Fruit fly (Drosophila melanogaster) whole organism, embryonic: Measurements from ENCODE around the gene Acf.

ENCODE experiments used
- CG10147 ChIP-seq: fragments of 200-800 bp; sonication (Bioruptor generic); optimal IDR thresholded peaks from 2 replicates; lab custom pipeline; 2019; ENCODE audit warnings: missing biosample characterization, mild to moderate bottlenecking, missing genetic modification characterization, moderate library complexity
- CG1024 ChIP-seq: fragments of 200-800 bp; sonication (Bioruptor generic); IDR thresholded peaks from 2 replicates; pipeline ENCODE4 v1.3.6; 2022; ENCODE audit warnings: missing biosample characterization, missing genetic modification characterization
- CG10267 ChIP-seq: fragments of 200-800 bp; sonication (Bioruptor generic); optimal IDR thresholded peaks from 2 replicates; lab custom pipeline; 2018; ENCODE audit warnings: missing biosample characterization, mild to moderate bottlenecking, missing genetic modification characterization, moderate library complexity
- CG11696 ChIP-seq: fragments of 200-800 bp; sonication (Bioruptor generic); IDR thresholded peaks from 2 replicates; pipeline ENCODE4 v1.3.6; 2022; ENCODE audit warnings: missing biosample characterization, missing genetic modification characterization
- CG12659 ChIP-seq: fragments of 200-800 bp; sonication (Bioruptor generic); optimal IDR thresholded peaks from 3 replicates; lab custom pipeline; 2017; ENCODE audit warnings: mild to moderate bottlenecking, missing biosample characterization, missing genetic modification reagents, missing genetic modification characterization
- CG15269 ChIP-seq: fragments of 200-800 bp; sonication (Bioruptor generic); optimal IDR thresholded peaks from 2 replicates; lab custom pipeline; 2018; ENCODE audit warnings: missing biosample characterization, mild to moderate bottlenecking, missing genetic modification characterization, moderate library complexity
- CG1647 ChIP-seq: fragments of 200-800 bp; sonication (Bioruptor generic); optimal IDR thresholded peaks from 3 replicates; lab custom pipeline; 2016; ENCODE audit warnings: missing biosample characterization, missing genetic modification characterization
- CG16815 ChIP-seq: fragments of 200-800 bp; sonication (Bioruptor generic); optimal IDR thresholded peaks from 3 replicates; lab custom pipeline; 2017; ENCODE audit warnings: missing biosample characterization, mild to moderate bottlenecking, missing genetic modification characterization
- CG18011 ChIP-seq: fragments of 200-800 bp; sonication (Bioruptor generic); optimal IDR thresholded peaks from 2 replicates; lab custom pipeline; 2017; ENCODE audit warnings: missing biosample characterization, missing genetic modification characterization, mild to moderate bottlenecking, moderate library complexity, missing genotype
- CG18476 ChIP-seq: fragments of 200-800 bp; sonication (Bioruptor generic); optimal IDR thresholded peaks from 2 replicates; lab custom pipeline; 2016; ENCODE audit warnings: missing biosample characterization, mild to moderate bottlenecking, missing genetic modification characterization
- CG2889 ChIP-seq: fragments of 200-800 bp; sonication (Bioruptor generic); IDR thresholded peaks from 3 replicates; pipeline ENCODE4 v1.3.6; 2022; ENCODE audit warnings: missing biosample characterization, missing genetic modification characterization
- CG30403 ChIP-seq: fragments of 200-800 bp; sonication (Bioruptor generic); optimal IDR thresholded peaks from 3 replicates; lab custom pipeline; 2016; ENCODE audit warnings: missing biosample characterization, missing genetic modification characterization
- CG3163 ChIP-seq: fragments of 200-800 bp; sonication (Bioruptor generic); optimal IDR thresholded peaks from 3 replicates; lab custom pipeline; 2016; ENCODE audit warnings: missing biosample characterization, missing genetic modification characterization
- CG34376 ChIP-seq: fragments of 200-800 bp; sonication (Bioruptor generic); optimal IDR thresholded peaks from 2 replicates; lab custom pipeline; 2018; ENCODE audit warnings: missing biosample characterization, mild to moderate bottlenecking, missing genetic modification characterization
- CG4328 ChIP-seq: fragments of 200-800 bp; sonication (Bioruptor generic); optimal IDR thresholded peaks from 3 replicates; lab custom pipeline; 2017; ENCODE audit warnings: missing biosample characterization, missing genetic modification reagents, missing genetic modification characterization
- CG6272 ChIP-seq: fragments of 200-800 bp; sonication (Bioruptor generic); IDR thresholded peaks from 2 replicates; pipeline ENCODE4 v1.3.6; 2022; ENCODE audit warnings: missing biosample characterization, missing genetic modification characterization
- CG7357 ChIP-seq: fragments of 200-800 bp; sonication (Bioruptor generic); IDR thresholded peaks from 3 replicates; pipeline ENCODE4 v1.3.6; 2022; ENCODE audit warnings: missing biosample characterization, missing genetic modification characterization
- CG8089 ChIP-seq: fragments of 200-800 bp; sonication (Bioruptor generic); optimal IDR thresholded peaks from 3 replicates; lab custom pipeline; 2016; ENCODE audit warnings: missing biosample characterization, missing genetic modification characterization
- CG8924 ChIP-seq: fragments of 200-800 bp; optimal IDR thresholded peaks from 3 replicates; lab custom pipeline; 2019; ENCODE audit warnings: missing biosample characterization, mild to moderate bottlenecking, missing genetic modification characterization, moderate library complexity
- Dp ChIP-seq: fragments of 200-800 bp; sonication (Bioruptor generic); optimal IDR thresholded peaks from 2 replicates; lab custom pipeline; 2018; ENCODE audit warnings: missing biosample characterization, mild to moderate bottlenecking, missing genetic modification characterization, moderate library complexity
- GATAe ChIP-seq: fragments of 200-800 bp; sonication (Bioruptor generic); conservative IDR thresholded peaks from 2 replicates; pipeline ENCODE4 v1.3.6; 2022; ENCODE audit warnings: missing biosample characterization, missing genetic modification characterization
- HmgD ChIP-seq: fragments of 200-800 bp; sonication (Bioruptor generic); optimal IDR thresholded peaks from 3 replicates; lab custom pipeline; 2016; ENCODE audit warnings: missing biosample characterization, missing genetic modification characterization
- Jarid2 ChIP-seq: fragments of 200-800 bp; sonication (Bioruptor generic); optimal IDR thresholded peaks from 3 replicates; lab custom pipeline; 2017; ENCODE audit warnings: mild to moderate bottlenecking, missing biosample characterization, missing genetic modification reagents, missing genetic modification characterization
- Kr ChIP-seq: fragments of 200-800 bp; sonication (Bioruptor generic); optimal IDR thresholded peaks from 2 replicates; lab custom pipeline; 2017; ENCODE audit warnings: missing biosample characterization, mild to moderate bottlenecking, missing genetic modification characterization
- Lim3 ChIP-seq: fragments of 200-800 bp; sonication (Bioruptor generic); IDR thresholded peaks from 2 replicates; pipeline ENCODE4 v1.3.6; 2022; ENCODE audit warnings: missing biosample characterization, missing genetic modification characterization
- NC2α ChIP-seq: fragments of 200-800 bp; sonication (Bioruptor generic); optimal IDR thresholded peaks from 2 replicates; lab custom pipeline; 2016; ENCODE audit warnings: missing biosample characterization, missing genetic modification characterization
- Oaz ChIP-seq: fragments of 200-800 bp; sonication (Bioruptor generic); IDR thresholded peaks from 2 replicates; pipeline ENCODE4 v1.3.6; 2022; ENCODE audit warnings: missing biosample characterization, missing genetic modification characterization
- Scr ChIP-seq: fragments of 200-800 bp; sonication (Bioruptor generic); IDR thresholded peaks from 2 replicates; pipeline ENCODE4 v1.3.6; 2022; ENCODE audit warnings: missing biosample characterization, missing genetic modification characterization; ENCODE audit not compliant: partially characterized antibody
- Taf1 ChIP-seq: fragments of 200-800 bp; sonication (Bioruptor generic); IDR thresholded peaks from 2 replicates; pipeline ENCODE4 v1.3.6; 2022; ENCODE audit warnings: missing biosample characterization, missing genetic modification characterization
- br ChIP-seq: fragments of >200 bp; optimal IDR thresholded peaks from 2 replicates; lab custom pipeline; 2017
- bsh ChIP-seq, 2 experiments: fragments of 200-800 bp; sonication (Bioruptor generic); optimal IDR thresholded peaks; 2 replicates each; lab custom pipeline; 2017 to 2018; ENCODE audit warnings: mild to moderate bottlenecking in 2 of 2, missing biosample characterization in 2 of 2, missing genetic modification characterization in 2 of 2, moderate library complexity in 1 of 2
- cg ChIP-seq: fragments of 200-800 bp; sonication (Bioruptor generic); optimal IDR thresholded peaks from 3 replicates; lab custom pipeline; 2019; ENCODE audit warnings: missing biosample characterization, mild to moderate bottlenecking, missing genetic modification characterization, moderate library complexity
- chinmo ChIP-seq: fragments of 200-800 bp; sonication (Bioruptor generic); IDR thresholded peaks from 4 replicates; pipeline ENCODE4 v1.3.6; 2022; ENCODE audit warnings: missing biosample characterization, missing genetic modification characterization; ENCODE audit not compliant: partially characterized antibody
- chn ChIP-seq: fragments of 200-800 bp; sonication (Bioruptor generic); optimal IDR thresholded peaks from 2 replicates; lab custom pipeline; 2016; ENCODE audit warnings: missing biosample characterization, missing genetic modification characterization
- crp ChIP-seq, 2 experiments: fragments of 200-800 bp; sonication (Bioruptor generic); optimal IDR thresholded peaks; 2 replicates in 1 of 2; 3 replicates in 1 of 2; lab custom pipeline; 2017; ENCODE audit warnings: missing biosample characterization in 2 of 2, missing genetic modification characterization in 2 of 2, mild to moderate bottlenecking in 1 of 2, moderate library complexity in 1 of 2
- dan ChIP-seq: fragments of 200-800 bp; sonication (Bioruptor generic); IDR thresholded peaks from 2 replicates; pipeline ENCODE4 v1.3.6; 2022; ENCODE audit warnings: missing biosample characterization, missing genetic modification characterization
- fd3F ChIP-seq: fragments of 200-800 bp; sonication (Bioruptor generic); optimal IDR thresholded peaks from 2 replicates; lab custom pipeline; 2018; ENCODE audit warnings: missing biosample characterization, mild to moderate bottlenecking, missing genetic modification characterization, moderate library complexity
- ind ChIP-seq: fragments of 200-800 bp; sonication (Bioruptor generic); optimal IDR thresholded peaks from 3 replicates; lab custom pipeline; 2016; ENCODE audit warnings: missing biosample characterization, missing genetic modification characterization
- lab ChIP-seq: fragments of 200-800 bp; sonication (Bioruptor generic); optimal IDR thresholded peaks from 3 replicates; lab custom pipeline; 2017; ENCODE audit warnings: missing biosample characterization, missing genetic modification characterization, mild to moderate bottlenecking, moderate library complexity, missing genetic modification reagents
- otp ChIP-seq: fragments of 200-800 bp; sonication (Bioruptor generic); IDR thresholded peaks from 3 replicates; pipeline ENCODE4, ENCODE4 v1.3.6; 2022; ENCODE audit warnings: missing biosample characterization, missing genetic modification characterization
- pan ChIP-seq, 4 experiments: fragments of >200 bp in 3 of 4; fragments of 200-800 bp in 1 of 4; sonication (Bioruptor generic) in 1 of 4; optimal IDR thresholded peaks in 3 of 4; IDR thresholded peaks in 1 of 4; 2 replicates each; pipeline versions ENCODE4 v1.3.6 to Lab custom; 2017 to 2022; ENCODE audit warnings: missing biosample characterization in 2 of 4, missing genetic modification characterization in 2 of 4, mixed read lengths in 1 of 4
- peb ChIP-seq: fragments of 200-800 bp; sonication (Bioruptor generic); IDR thresholded peaks from 2 replicates; pipeline ENCODE4 v1.3.6; 2022; ENCODE audit warnings: missing biosample characterization, missing genetic modification characterization
- phol ChIP-seq: fragments of 200-800 bp; sonication (Bioruptor generic); optimal IDR thresholded peaks from 3 replicates; lab custom pipeline; 2018; ENCODE audit warnings: missing biosample characterization, mild to moderate bottlenecking, missing genetic modification characterization, moderate library complexity
- prd ChIP-seq, 3 experiments: fragments of >200 bp in 2 of 3; fragments of 200-800 bp in 1 of 3; sonication (Bioruptor generic) in 1 of 3; optimal IDR thresholded peaks in 2 of 3; IDR thresholded peaks in 1 of 3; 2 replicates in 2 of 3; 3 replicates in 1 of 3; pipeline versions ENCODE4 v1.3.6 to Lab custom; 2017 to 2022; ENCODE audit warnings: missing biosample characterization in 1 of 3, missing genetic modification characterization in 1 of 3
- seq ChIP-seq: fragments of 200-800 bp; sonication (Bioruptor generic); IDR thresholded peaks from 2 replicates; pipeline ENCODE4 v1.3.6; 2022; ENCODE audit warnings: missing biosample characterization, missing genetic modification characterization
- trem ChIP-seq: fragments of 200-800 bp; optimal IDR thresholded peaks from 3 replicates; lab custom pipeline; 2019; ENCODE audit warnings: missing biosample characterization, mild to moderate bottlenecking, missing genetic modification characterization, moderate library complexity
- unc-4 ChIP-seq: fragments of 200-800 bp; sonication (Bioruptor generic); IDR thresholded peaks from 2 replicates; pipeline ENCODE4 v1.3.6; 2022; ENCODE audit warnings: missing biosample characterization, missing genetic modification characterization; ENCODE audit not compliant: partially characterized antibody
- vfl ChIP-seq: fragments of 200-800 bp; sonication (Bioruptor generic); optimal IDR thresholded peaks from 2 replicates; lab custom pipeline; 2016; ENCODE audit warnings: missing biosample characterization, missing genetic modification characterization

Acf gene

DNA sequence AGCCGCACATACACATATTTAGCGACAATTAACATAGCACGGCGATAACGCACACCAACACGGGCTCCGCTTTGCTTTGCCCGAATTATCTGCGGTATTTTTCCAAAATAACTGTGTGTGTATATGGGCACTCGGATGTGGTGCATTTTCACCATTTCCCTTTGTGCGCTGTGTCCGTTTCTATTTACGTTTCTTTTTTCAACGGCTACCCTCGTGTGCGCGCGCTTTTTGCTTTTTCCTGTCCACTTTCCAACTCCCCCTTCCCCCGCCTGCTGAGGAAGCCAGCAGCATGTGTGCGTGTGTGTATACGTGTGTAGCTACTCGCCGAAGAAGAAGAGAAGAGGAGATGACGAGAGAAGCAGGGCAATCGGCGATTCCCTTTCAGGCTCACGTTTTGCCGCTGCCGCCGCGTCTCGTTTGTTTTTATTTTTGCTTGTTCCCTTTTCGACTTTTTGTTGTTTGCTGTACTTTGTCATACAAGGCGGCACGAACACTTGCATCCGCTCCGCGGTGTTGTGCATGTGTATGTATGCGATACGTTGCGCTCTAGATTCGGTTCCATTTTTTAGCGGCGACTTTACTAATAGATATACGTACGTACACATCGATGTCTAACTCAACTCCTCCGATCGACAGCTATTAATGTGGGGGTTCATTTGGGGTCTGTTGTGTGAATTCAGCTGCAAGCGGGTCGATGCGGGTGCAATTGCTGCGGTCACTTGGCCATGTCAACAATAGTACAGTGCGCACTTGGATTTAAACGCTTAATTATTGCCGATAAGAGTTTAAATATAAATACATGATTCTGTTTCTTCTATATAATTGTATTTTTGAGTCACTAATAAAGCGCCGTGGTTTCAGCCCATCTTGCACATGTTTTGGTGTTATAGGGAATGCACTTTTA is 45.4 kb upstream of the Acf start (continued):
- TF ChIP-seq Scr (no peak), seq (no peak), CG3163 (no peak), CG30403 (GFP tag; lab: Kevin White, UChicago) (no peak), HmgD (GFP tag; lab: Kevin White, UChicago) (no peak), peb (no peak), CG1024 (GFP tag; lab: Robert Waterston, UW) (no peak), lab (no peak), CG1647 (GFP tag; lab: Kevin White, UChicago) (no peak), Kr (GFP tag; lab: Kevin White, UChicago) (no peak), CG12659 (no peak), CG10267 (tag; lab: Kevin White, UChicago) (no peak), br (lab: Kevin White, UChicago) (no peak), CG18476 (GFP tag; lab: Kevin White, UChicago) (no peak), cg (peak; percentile 96), CG8924 (tag; lab: Kevin White, UChicago) (peak; percentile 48), crp (GFP tag; optimal IDR thresholded peaks at IDR 0.05; lab: Kevin White, UChicago) (no peak), ind (GFP tag; lab: Kevin White, UChicago) (no peak), Jarid2 (GFP tag; lab: Kevin White, UChicago) (no peak), trem (tag; lab: Kevin White, UChicago) (peak; percentile 8), CG34376 (GFP tag; lab: Kevin White, UChicago) (peak; percentile 20), CG7357 (0 out of 3 replicates have a peak, but pooled peaks have one; percentile 3), CG2889 (no peak), prd (optimal IDR thresholded peaks at IDR 0.05; lab: Kevin White, UChicago) (no peak), prd (GFP tag; IDR thresholded peaks at IDR 0.05; lab: Robert Waterston, UW) (no peak), bsh (GFP tag; optimal IDR thresholded peaks at IDR 0.05; lab: Kevin White, UChicago) (peak in 1 of 2 experiments; percentile 60), unc-4 (GFP tag; lab: Robert Waterston, UW) (no peak), Oaz (GFP tag; lab: Robert Waterston, UW) (no peak), vfl (no peak), GATAe (GFP tag; lab: Robert Waterston, UW) (no peak), chn (GFP tag; lab: Kevin White, UChicago) (peak; percentile 7), fd3F (GFP tag; lab: Kevin White, UChicago) (no peak), CG10147 (GFP tag; lab: Kevin White, UChicago) (no peak), phol (no peak), chinmo (GFP tag; lab: Robert Waterston, UW) (no peak), Lim3 (GFP tag; lab: Robert Waterston, UW) (no peak), Taf1 (no peak), CG6272 (no peak), CG18011 (no peak), CG15269 (tag; lab: Kevin White, UChicago) (no peak), CG11696 (GFP tag; lab: Robert Waterston, UW) (no peak), CG4328 (GFP tag; lab: Kevin White, UChicago) (no peak), pan (optimal IDR thresholded peaks at IDR 0.05; lab: Kevin White, UChicago) (no peak), pan (GFP tag; optimal IDR thresholded peaks at IDR 0.05 in 1 of 2, IDR thresholded peaks at IDR 0.05 in 1 of 2) (no peak), dan (no peak), Dp (peak; percentile 58), CG16815 (GFP tag; lab: Kevin White, UChicago) (no peak), CG8089 (GFP tag; lab: Kevin White, UChicago) (no peak), otp (GFP tag; lab: Robert Waterston, UW) (no peak), NC2α (GFP tag; lab: Kevin White, UChicago) (no peak)
